Worm (Caenorhabditis elegans): ENCODE results near the gene mfsd-12.

The mfsd-12 gene

DNA sequence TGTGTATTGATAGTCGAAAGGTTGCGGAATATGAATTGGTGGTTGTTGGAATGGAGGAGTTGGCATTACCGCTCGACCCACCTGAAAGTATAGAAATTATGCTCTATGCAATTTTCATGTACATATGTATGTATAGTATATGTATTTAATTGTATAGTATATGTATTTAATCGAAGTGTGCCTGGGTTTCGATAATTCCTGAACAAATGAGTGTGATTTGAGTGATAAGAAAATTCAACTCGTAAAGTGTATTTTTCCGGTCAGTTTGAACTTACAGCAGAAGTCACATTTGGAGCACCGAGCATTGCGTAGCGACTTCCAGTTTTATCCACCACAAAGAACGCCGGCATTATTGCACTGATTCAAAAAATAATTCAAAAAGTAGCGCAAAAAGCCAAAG is 9.2 kb upstream of the mfsd-12 start:
- no peak for TF ChIP-seq egl-44 (GFP tag; IDR thresholded peaks at IDR 0.05)
- TF ChIP-seq dox-1 (GFP tag; IDR thresholded peaks at IDR 0.05), result 0 out of 2 replicates have a peak, but pooled peaks have one; percentile 24
- TF ChIP-seq nhr-80 (tag; optimal IDR thresholded peaks at IDR 0.05), result peak; percentile 57

ce11 chrX:4660268-4660880 is 7.5 kb upstream of the mfsd-12 start, which contains the start of gene nhr-45:
Gene nhr-45, minus strand, starts transcription at chrX:4660318.
- no peak for TF ChIP-seq lin-54 (GFP tag; optimal IDR thresholded peaks at IDR 0.05)
- TF ChIP-seq hrde-1 (tag; optimal IDR thresholded peaks at IDR 0.05; ENCODE audit: borderline replicate concordance), result no peak
- no peak for TF ChIP-seq somi-1 (GFP tag; optimal IDR thresholded peaks at IDR 0.05)
- TF ChIP-seq nhr-80 (tag; optimal IDR thresholded peaks at IDR 0.05), result peak; percentile 55
- no peak for TF ChIP-seq ets-4 (GFP tag; optimal IDR thresholded peaks at IDR 0.05)

- peak; percentile 35 for TF ChIP-seq ZK185.1 (tag; optimal IDR thresholded peaks at IDR 0.05; ENCODE audit: poor library complexity, severe bottlenecking)
- TF ChIP-seq lin-40 (tag; optimal IDR thresholded peaks at IDR 0.05), result peak; percentile 53
- TF ChIP-seq nhr-80 (tag; optimal IDR thresholded peaks at IDR 0.05), result peak; percentile 91
- TF ChIP-seq dox-1 (GFP tag; IDR thresholded peaks at IDR 0.05), result peak; percentile 47; the same call in 1 of the 2 replicates
- TF ChIP-seq attf-5 (GFP tag; optimal IDR thresholded peaks at IDR 0.05), result peak; percentile 48
- TF ChIP-seq ztf-18 (tag; optimal IDR thresholded peaks at IDR 0.05), result no peak
- no peak for TF ChIP-seq ztf-22 (GFP tag; optimal IDR thresholded peaks at IDR 0.05)
- TF ChIP-seq nhr-27 (tag; optimal IDR thresholded peaks at IDR 0.05), result no peak
- peak; percentile 22 for TF ChIP-seq unc-62 (GFP tag; optimal IDR thresholded peaks at IDR 0.05)
- no peak for TF ChIP-seq efl-1 (GFP tag; optimal IDR thresholded peaks at IDR 0.05)
- peak; percentile 64 for TF ChIP-seq atf-7 (tag; optimal IDR thresholded peaks at IDR 0.05)
- TF ChIP-seq ztf-26 (tag; optimal IDR thresholded peaks at IDR 0.05), result peak; percentile 39
- 0 out of 2 replicates have a peak, but pooled peaks have one; percentile 38 for TF ChIP-seq ekl-4 (GFP tag; IDR thresholded peaks at IDR 0.05)
- no peak for TF ChIP-seq snpc-4 (GFP tag; optimal IDR thresholded peaks at IDR 0.05)
- no peak for TF ChIP-seq snpc-4 (tag; optimal IDR thresholded peaks at IDR 0.05)
- TF ChIP-seq ceh-27 (GFP tag; optimal IDR thresholded peaks at IDR 0.05), result peak; percentile 45
- no peak for TF ChIP-seq C17E4.6 (GFP tag; IDR thresholded peaks at IDR 0.05)
- TF ChIP-seq K12H6.12 (tag; optimal IDR thresholded peaks at IDR 0.05), result peak; percentile 30
- peak; percentile 96 for TF ChIP-seq cebp-1 (GFP tag; IDR thresholded peaks at IDR 0.05)
- TF ChIP-seq cebp-1 (tag; optimal IDR thresholded peaks at IDR 0.05), result peak; percentile 98
- no peak for TF ChIP-seq zim-3 (tag; optimal IDR thresholded peaks at IDR 0.05)
- no peak for TF ChIP-seq lag-1 (GFP tag; IDR thresholded peaks at IDR 0.05)
- TF ChIP-seq nfyb-1 (GFP tag; IDR thresholded peaks at IDR 0.05), result peak; percentile 60; the same call in 1 of the 2 replicates
- no peak for TF ChIP-seq attf-6 (GFP tag; IDR thresholded peaks at IDR 0.05)
Measured at ce11 chrX:4662293-4662825, 5.5 kb upstream of the mfsd-12 start.

- TF ChIP-seq tbx-9 (tag; optimal IDR thresholded peaks at IDR 0.05; ENCODE audit: borderline replicate concordance) (no peak), akir-1 (GFP tag; optimal IDR thresholded peaks at IDR 0.05) (no peak), hlh-12 (tag; optimal IDR thresholded peaks at IDR 0.05) (no peak), lir-1 (GFP tag; conservative IDR thresholded peaks at IDR 0.05) (no peak), ztf-25 (GFP tag; IDR thresholded peaks at IDR 0.05) (no peak), pbrm-1 (GFP tag; IDR thresholded peaks at IDR 0.05) (no peak), F55B11.4 (tag; optimal IDR thresholded peaks at IDR 0.05; ENCODE audit: borderline replicate concordance, insufficient read depth) (no peak), repo-1 (tag; optimal IDR thresholded peaks at IDR 0.05) (no peak), bed-2 (GFP tag; IDR thresholded peaks at IDR 0.05) (no peak), snpc-1.1 (tag; optimal IDR thresholded peaks at IDR 0.05; ENCODE audit: insufficient read depth) (no peak), aptf-3 (GFP tag; IDR thresholded peaks at IDR 0.05) (no peak), mcd-1 (GFP tag; IDR thresholded peaks at IDR 0.05) (no peak), rcor-1 (GFP tag; IDR thresholded peaks at IDR 0.05) (no peak), tbp1 (GFP tag; optimal IDR thresholded peaks at IDR 0.05) (no peak)
Measured at ce11 chrX:4662964-4663684, 4.8 kb upstream of the mfsd-12 start.
